Worm (Caenorhabditis elegans): ENCODE data around the gene srd-45.

ce11 chrX:12288254-12288653 is 40.5 kb upstream of the srd-45 start, which contains the start of gene C04B4.5:
- TF ChIP-seq him-1 (tag; optimal IDR thresholded peaks at IDR 0.05) (no peak), W03F9.2 (tag; optimal IDR thresholded peaks at IDR 0.05) (no peak), dao-5 (tag; optimal IDR thresholded peaks at IDR 0.05) (no peak)

Data from whole organism, L4/young adult.